Worm (Caenorhabditis elegans) whole organism, L4 larva: ENCODE results near the gene T27A10.5.

Source experiments
- fos-1 ChIP-seq: fragments of 150-350 bp; optimal IDR thresholded peaks from 2 replicates; lab custom pipeline; 2014; ENCODE audit warnings: missing biosample characterization, missing genetic modification characterization
- tag-97 ChIP-seq: fragments of 200-800 bp; sonication (Bioruptor generic); IDR thresholded peaks from 2 replicates; pipeline ENCODE4 v1.3.6; 2022; ENCODE audit warnings: missing genetic modification characterization, missing compliant biosample characterization
- unc-39 ChIP-seq: sonication (generic microtip); optimal IDR thresholded peaks from 2 replicates; lab custom pipeline; 2017; ENCODE audit warnings: missing biosample characterization, missing genetic modification characterization

ce11 chrX:3563903-3564302 lies 9.5 kb downstream of the T27A10.5 start, which contains the start of gene vit-4:
- TF ChIP-seq unc-39 (tag; lab: Kevin White, UChicago) (no peak), tag-97 (GFP tag; lab: Robert Waterston, UW) (no peak), fos-1 (no peak)
